Worm (Caenorhabditis elegans): ENCODE data around the gene T25D1.2.

ce11 chrX:16545641-16546040 lies 30.3 kb downstream of the T25D1.2 start:
- TF ChIP-seq snpc-4 (tag; optimal IDR thresholded peaks at IDR 0.05) (peak; percentile 47), nhr-11 (tag; optimal IDR thresholded peaks at IDR 0.05) (no peak)
